Fruit fly (Drosophila melanogaster) whole organism, embryonic: Measurements from ENCODE around the gene Tps1.

ENCODE experiments used
- ATbp ChIP-seq: fragments of 200-800 bp; sonication (Bioruptor generic); optimal IDR thresholded peaks from 2 replicates; lab custom pipeline; 2017; ENCODE audit warnings: missing biosample characterization, mild to moderate bottlenecking, missing genetic modification characterization, missing genetic modification reagents
- Bdp1 ChIP-seq: fragments of 200-800 bp; sonication (Bioruptor generic); optimal IDR thresholded peaks from 3 replicates; lab custom pipeline; 2016; ENCODE audit warnings: missing biosample characterization, missing genetic modification characterization
- CG10209 ChIP-seq: fragments of 200-800 bp; sonication (Bioruptor generic); optimal IDR thresholded peaks from 3 replicates; lab custom pipeline; 2017; ENCODE audit warnings: missing biosample characterization, mild to moderate bottlenecking, missing genetic modification characterization, missing genetic modification reagents
- CG10321 ChIP-seq: fragments of 200-800 bp; sonication (Bioruptor generic); IDR thresholded peaks from 2 replicates; pipeline ENCODE4 v1.3.6; 2022; ENCODE audit warnings: missing biosample characterization, missing genetic modification characterization
- CG10366 ChIP-seq: fragments of 200-800 bp; sonication (Bioruptor generic); IDR thresholded peaks from 2 replicates; pipeline ENCODE4 v1.3.6; 2022; ENCODE audit warnings: missing biosample characterization, missing genetic modification characterization
- CG12155 ChIP-seq: fragments of 200-800 bp; sonication (Bioruptor generic); optimal IDR thresholded peaks from 3 replicates; lab custom pipeline; 2016; ENCODE audit warnings: missing biosample characterization, missing genetic modification characterization
- CG12942 ChIP-seq: fragments of 200-800 bp; sonication (Bioruptor generic); optimal IDR thresholded peaks from 3 replicates; lab custom pipeline; 2016; ENCODE audit warnings: missing biosample characterization, missing genetic modification characterization
- CG13775 ChIP-seq: fragments of 200-800 bp; sonication (Bioruptor generic); optimal IDR thresholded peaks from 3 replicates; lab custom pipeline; 2017; ENCODE audit warnings: missing biosample characterization, mild to moderate bottlenecking, missing genetic modification characterization
- CG15269 ChIP-seq: fragments of 200-800 bp; sonication (Bioruptor generic); optimal IDR thresholded peaks from 2 replicates; lab custom pipeline; 2018; ENCODE audit warnings: missing biosample characterization, mild to moderate bottlenecking, missing genetic modification characterization, moderate library complexity
- CG17802 ChIP-seq: fragments of 200-800 bp; sonication (Bioruptor generic); optimal IDR thresholded peaks from 2 replicates; lab custom pipeline; 2018; ENCODE audit warnings: missing biosample characterization, mild to moderate bottlenecking, missing genetic modification characterization, moderate library complexity
- CG18619 ChIP-seq: fragments of 200-800 bp; sonication (Bioruptor generic); optimal IDR thresholded peaks from 3 replicates; lab custom pipeline; 2017; ENCODE audit warnings: missing biosample characterization, mild to moderate bottlenecking, missing genetic modification characterization
- CG2678 ChIP-seq: fragments of 200-800 bp; sonication (Bioruptor generic); optimal IDR thresholded peaks from 3 replicates; lab custom pipeline; 2019; ENCODE audit warnings: missing biosample characterization, mild to moderate bottlenecking, missing genetic modification characterization, moderate library complexity
- CG2712 ChIP-seq: fragments of 200-800 bp; optimal IDR thresholded peaks from 3 replicates; lab custom pipeline; 2019; ENCODE audit warnings: missing biosample characterization, mild to moderate bottlenecking, missing genetic modification characterization, moderate library complexity
- CG2875 ChIP-seq: fragments of 200-800 bp; sonication (Bioruptor generic); optimal IDR thresholded peaks from 2 replicates; lab custom pipeline; 2017; ENCODE audit warnings: missing biosample characterization, mild to moderate bottlenecking, missing genetic modification characterization, missing genetic modification reagents
- CG31441 ChIP-seq: fragments of 200-800 bp; sonication (Bioruptor generic); IDR thresholded peaks from 2 replicates; pipeline ENCODE4 v1.3.6; 2022; ENCODE audit warnings: missing biosample characterization, missing genetic modification characterization
- CG3847 ChIP-seq: fragments of 200-800 bp; sonication (Bioruptor generic); IDR thresholded peaks from 2 replicates; pipeline ENCODE4 v1.3.6; 2022; ENCODE audit warnings: missing biosample characterization, missing genetic modification characterization
- CG3995 ChIP-seq: fragments of 200-800 bp; sonication (Bioruptor generic); optimal IDR thresholded peaks from 3 replicates; lab custom pipeline; 2016; ENCODE audit warnings: missing biosample characterization, missing genetic modification characterization
- CG6175 ChIP-seq: fragments of 200-800 bp; sonication (Bioruptor generic); IDR thresholded peaks from 3 replicates; pipeline ENCODE4 v1.3.6; 2022; ENCODE audit warnings: missing biosample characterization, missing genetic modification characterization
- CG6272 ChIP-seq: fragments of 200-800 bp; sonication (Bioruptor generic); IDR thresholded peaks from 2 replicates; pipeline ENCODE4 v1.3.6; 2022; ENCODE audit warnings: missing biosample characterization, missing genetic modification characterization
- CG8290 ChIP-seq, 3 experiments: fragments of 200-800 bp; sonication (Bioruptor generic); optimal IDR thresholded peaks; 2 replicates each; lab custom pipeline; 2016 to 2019; ENCODE audit warnings: missing biosample characterization in 3 of 3, missing genetic modification characterization in 3 of 3, mild to moderate bottlenecking in 2 of 3, moderate library complexity in 1 of 3
- CG9437 ChIP-seq: fragments of 200-800 bp; sonication (Bioruptor generic); optimal IDR thresholded peaks from 2 replicates; lab custom pipeline; 2018; ENCODE audit warnings: missing biosample characterization, mild to moderate bottlenecking, missing genetic modification characterization
- Dll ChIP-seq: fragments of 200-800 bp; sonication (Bioruptor generic); IDR thresholded peaks from 4 replicates; pipeline ENCODE4 v1.3.6; 2022; ENCODE audit warnings: missing biosample characterization, missing genetic modification characterization; ENCODE audit not compliant: partially characterized antibody
- Doc2 ChIP-seq: fragments of 200-800 bp; sonication (Bioruptor generic); IDR thresholded peaks from 2 replicates; pipeline ENCODE4 v1.3.6; 2022; ENCODE audit warnings: missing biosample characterization, missing genetic modification characterization
- Gsc ChIP-seq: fragments of 200-800 bp; sonication (Bioruptor generic); IDR thresholded peaks from 2 replicates; pipeline ENCODE4 v1.3.6; 2022; ENCODE audit warnings: missing biosample characterization, missing genetic modification characterization
- Hr78 ChIP-seq, 2 experiments: fragments of 200-800 bp in 1 of 2; fragments of >200 bp in 1 of 2; sonication (Bioruptor generic) in 1 of 2; optimal IDR thresholded peaks; 2 replicates each; lab custom pipeline; 2017 to 2019; ENCODE audit warnings: missing biosample characterization in 2 of 2, missing genetic modification characterization in 2 of 2, mild to moderate bottlenecking in 1 of 2, moderate library complexity in 1 of 2
- Lpt ChIP-seq: fragments of >200 bp; optimal IDR thresholded peaks from 2 replicates; lab custom pipeline; 2018; ENCODE audit warnings: missing biosample characterization, missing genetic modification characterization
- MESR4 ChIP-seq: fragments of 200-800 bp; sonication (Bioruptor generic); optimal IDR thresholded peaks from 2 replicates; lab custom pipeline; 2018; ENCODE audit warnings: missing biosample characterization, mild to moderate bottlenecking, missing genetic modification characterization, moderate library complexity
- Meics ChIP-seq: fragments of 200-800 bp; sonication (Bioruptor generic); optimal IDR thresholded peaks from 2 replicates; lab custom pipeline; 2017; ENCODE audit warnings: missing biosample characterization, mild to moderate bottlenecking, missing genetic modification characterization
- NfI ChIP-seq: fragments of 200-800 bp; sonication (Bioruptor generic); optimal IDR thresholded peaks from 3 replicates; lab custom pipeline; 2018; ENCODE audit warnings: missing biosample characterization, mild to moderate bottlenecking, missing genetic modification characterization, moderate library complexity
- Sox100B ChIP-seq: fragments of 200-800 bp; sonication (Bioruptor generic); optimal IDR thresholded peaks from 3 replicates; lab custom pipeline; 2018; ENCODE audit warnings: missing biosample characterization, mild to moderate bottlenecking, missing genetic modification characterization
- al ChIP-seq: fragments of 200-800 bp; sonication (Bioruptor generic); IDR thresholded peaks from 2 replicates; pipeline ENCODE4 v1.3.6; 2022; ENCODE audit warnings: missing biosample characterization, missing genetic modification characterization
- aop ChIP-seq: fragments of 200-800 bp; sonication (Bioruptor generic); IDR thresholded peaks from 2 replicates; pipeline ENCODE4 v1.3.6; 2022; ENCODE audit warnings: missing biosample characterization, missing genetic modification characterization
- ara ChIP-seq: fragments of 200-800 bp; sonication (Bioruptor generic); IDR thresholded peaks from 2 replicates; pipeline ENCODE4 v1.3.6; 2022; ENCODE audit warnings: missing biosample characterization, missing genetic modification characterization
- corto ChIP-seq: fragments of 200-800 bp; sonication (Bioruptor generic); optimal IDR thresholded peaks from 2 replicates; lab custom pipeline; 2016; ENCODE audit warnings: missing biosample characterization, mild to moderate bottlenecking, missing genetic modification characterization, moderate library complexity
- disco-r ChIP-seq: fragments of 200-800 bp; sonication (Bioruptor generic); optimal IDR thresholded peaks from 2 replicates; lab custom pipeline; 2016; ENCODE audit warnings: missing biosample characterization, missing genetic modification characterization
- dm ChIP-seq: fragments of 200-800 bp; sonication (Bioruptor generic); optimal IDR thresholded peaks from 3 replicates; lab custom pipeline; 2016; ENCODE audit warnings: missing biosample characterization, missing genetic modification characterization
- dysf ChIP-seq: fragments of 200-800 bp; sonication (Bioruptor generic); IDR thresholded peaks from 3 replicates; pipeline ENCODE4 v1.3.6; 2022; ENCODE audit warnings: missing biosample characterization, missing genetic modification characterization
- ems ChIP-seq: fragments of 200-800 bp; sonication (Bioruptor generic); optimal IDR thresholded peaks from 3 replicates; lab custom pipeline; 2016; ENCODE audit warnings: missing biosample characterization, missing genetic modification characterization
- eve ChIP-seq, 2 experiments: fragments of >200 bp; optimal IDR thresholded peaks; 2 replicates each; lab custom pipeline; 2017; ENCODE audit warnings: missing biosample characterization in 2 of 2, missing genetic modification characterization in 2 of 2
- fd3F ChIP-seq: fragments of 200-800 bp; sonication (Bioruptor generic); optimal IDR thresholded peaks from 2 replicates; lab custom pipeline; 2018; ENCODE audit warnings: missing biosample characterization, mild to moderate bottlenecking, missing genetic modification characterization, moderate library complexity
- gsb ChIP-seq: fragments of 200-800 bp; sonication (Bioruptor generic); IDR thresholded peaks from 2 replicates; pipeline ENCODE4 v1.3.6; 2022; ENCODE audit warnings: missing biosample characterization, missing genetic modification characterization
- mam ChIP-seq: fragments of 200-800 bp; sonication (Bioruptor generic); optimal IDR thresholded peaks from 3 replicates; lab custom pipeline; 2016; ENCODE audit warnings: missing biosample characterization, missing genetic modification characterization
- phol ChIP-seq: fragments of 200-800 bp; sonication (Bioruptor generic); optimal IDR thresholded peaks from 3 replicates; lab custom pipeline; 2018; ENCODE audit warnings: missing biosample characterization, mild to moderate bottlenecking, missing genetic modification characterization, moderate library complexity
- ranshi ChIP-seq: fragments of 200-800 bp; sonication (Bioruptor generic); IDR thresholded peaks from 2 replicates; pipeline ENCODE4 v1.3.6; 2022; ENCODE audit warnings: missing biosample characterization, missing genetic modification characterization
- rib ChIP-seq: fragments of 200-800 bp; sonication (Bioruptor generic); IDR thresholded peaks from 2 replicates; pipeline ENCODE4 v1.3.6; 2022; ENCODE audit warnings: missing biosample characterization, missing genetic modification characterization
- scrt ChIP-seq: fragments of 200-800 bp; sonication (Bioruptor generic); optimal IDR thresholded peaks from 2 replicates; lab custom pipeline; 2018; ENCODE audit warnings: missing biosample characterization, mild to moderate bottlenecking, missing genetic modification characterization, moderate library complexity
- sens-2 ChIP-seq: fragments of 200-800 bp; sonication (Bioruptor generic); IDR thresholded peaks from 2 replicates; pipeline ENCODE4 v1.3.6; 2022; ENCODE audit warnings: missing biosample characterization, missing genetic modification characterization
- vfl ChIP-seq: fragments of 200-800 bp; sonication (Bioruptor generic); optimal IDR thresholded peaks from 2 replicates; lab custom pipeline; 2016; ENCODE audit warnings: missing biosample characterization, missing genetic modification characterization
- zf30C ChIP-seq: fragments of 200-800 bp; sonication (Bioruptor generic); optimal IDR thresholded peaks from 3 replicates; lab custom pipeline; 2018; ENCODE audit warnings: missing biosample characterization, mild to moderate bottlenecking, missing genetic modification characterization

Gene Tps1

DNA sequence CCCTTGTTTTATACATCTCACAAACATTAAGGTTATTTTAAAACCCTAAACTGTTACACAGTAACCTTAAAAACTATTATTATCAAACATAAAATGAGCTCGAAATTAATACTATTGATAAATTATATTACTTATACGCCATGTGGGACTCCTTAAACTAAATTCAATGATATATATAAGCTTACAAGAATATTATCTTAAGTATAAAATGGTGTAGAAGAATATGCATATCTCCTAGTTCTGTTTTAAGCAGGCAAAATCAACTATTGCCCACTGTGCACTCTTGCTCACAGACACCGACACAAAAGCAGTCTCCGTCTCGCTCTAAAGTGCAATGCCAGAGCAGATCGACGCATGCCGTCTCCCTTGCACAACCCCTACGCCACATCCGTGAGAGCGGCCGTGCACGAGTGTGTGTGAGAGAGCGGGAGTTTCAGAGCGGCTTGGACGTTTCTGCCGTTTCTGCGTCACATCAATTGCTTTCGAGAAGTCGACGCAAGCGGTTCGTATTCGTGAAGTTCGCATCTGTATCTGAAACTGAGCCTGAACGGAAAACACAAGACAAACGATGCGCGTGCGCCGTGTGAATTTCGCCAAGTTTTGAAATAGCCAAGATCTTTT, 16.5 kb upstream of the Tps1 start (continued):
- TF ChIP-seq Bdp1 (GFP tag; lab: Kevin White, UChicago) (no peak), CG10366 (GFP tag; lab: Robert Waterston, UW) (peak; percentile 11; the same call in 1 of the 2 replicates), CG6175 (GFP tag; lab: Robert Waterston, UW) (peak; percentile 51; the same call in 1 of the 3 replicates), phol (tag; lab: Kevin White, UChicago) (peak; percentile 84), CG10209 (peak; percentile 68), corto (GFP tag; lab: Kevin White, UChicago) (no peak), MESR4 (GFP tag; lab: Kevin White, UChicago) (peak; percentile 13), CG13775 (GFP tag; lab: Kevin White, UChicago) (peak; percentile 58), dm (GFP tag; lab: Kevin White, UChicago) (no peak), disco-r (GFP tag; lab: Kevin White, UChicago) (no peak), rib (GFP tag; lab: Robert Waterston, UW) (no peak; the same call in 1 of the 2 replicates), aop (GFP tag; lab: Robert Waterston, UW) (no peak), gsb (GFP tag; lab: Robert Waterston, UW) (no peak), NfI (GFP tag; lab: Kevin White, UChicago) (peak; percentile 3), Gsc (no peak), vfl (no peak), Dll (GFP tag; lab: Robert Waterston, UW) (0 out of 4 replicates have a peak, but pooled peaks have one; percentile 37), eve (GFP tag; optimal IDR thresholded peaks at IDR 0.05; lab: Kevin White, UChicago) (peak in 1 of 2 experiments; percentile 73), ems (GFP tag; lab: Kevin White, UChicago) (no peak), CG10321 (GFP tag; lab: Robert Waterston, UW) (peak; percentile 81), Sox100B (GFP tag; lab: Kevin White, UChicago) (peak; percentile 73), CG31441 (peak; percentile 88), CG17802 (tag; lab: Kevin White, UChicago) (no peak), dysf (GFP tag; lab: Robert Waterston, UW) (peak; percentile 44; the same call in 1 of the 3 replicates), CG2875 (GFP tag; lab: Kevin White, UChicago) (peak; percentile 65), CG6272 (no peak), CG3847 (no peak), Hr78 (GFP tag; optimal IDR thresholded peaks at IDR 0.05; lab: Kevin White, UChicago) (peak in 1 of 2 experiments; percentile 60), CG3995 (GFP tag; lab: Kevin White, UChicago) (no peak), mam (GFP tag; lab: Kevin White, UChicago) (no peak), Meics (GFP tag; lab: Kevin White, UChicago) (peak; percentile 28), ranshi (GFP tag; lab: Robert Waterston, UW) (no peak), CG12942 (GFP tag; lab: Kevin White, UChicago) (peak; percentile 29), al (GFP tag; lab: Robert Waterston, UW) (no peak), CG18619 (GFP tag; lab: Kevin White, UChicago) (peak; percentile 46), CG2712 (tag; lab: Kevin White, UChicago) (peak; percentile 86), CG15269 (peak; percentile 57), Lpt (GFP tag; lab: Kevin White, UChicago) (no peak), fd3F (GFP tag; lab: Kevin White, UChicago) (no peak), CG9437 (GFP tag; lab: Kevin White, UChicago) (peak; percentile 67), zf30C (GFP tag; lab: Kevin White, UChicago) (no peak), CG12155 (GFP tag; lab: Kevin White, UChicago) (peak; percentile 7), Doc2 (no peak), sens-2 (GFP tag; lab: Robert Waterston, UW) (no peak), ara (GFP tag; lab: Robert Waterston, UW) (no peak; the same call in 1 of the 2 replicates), CG2678 (tag; lab: Kevin White, UChicago) (peak; percentile 76), CG8290 (GFP tag; optimal IDR thresholded peaks at IDR 0.05; lab: Kevin White, UChicago) (peak; percentile 28), CG8290 (tag; optimal IDR thresholded peaks at IDR 0.05; lab: Kevin White, UChicago) (peak; percentile 11 to 57), ATbp (GFP tag; lab: Kevin White, UChicago) (peak; percentile 39), scrt (GFP tag; lab: Kevin White, UChicago) (no peak)
